Fruit fly (Drosophila melanogaster) whole organism, embryonic: Measurements from ENCODE around the gene Tig.

ENCODE experiments used
- CG11560 ChIP-seq: fragments of 200-800 bp; sonication (Bioruptor generic); IDR thresholded peaks from 3 replicates; pipeline ENCODE4 v1.3.6; 2022; ENCODE audit warnings: missing biosample characterization, missing genetic modification characterization
- CG1832 ChIP-seq: fragments of 200-800 bp; sonication (Bioruptor generic); optimal IDR thresholded peaks from 2 replicates; lab custom pipeline; 2017; ENCODE audit warnings: missing biosample characterization, mild to moderate bottlenecking, missing genetic modification characterization, inconsistent platforms
- CG18599 ChIP-seq: fragments of 200-800 bp; sonication (Bioruptor generic); optimal IDR thresholded peaks from 3 replicates; lab custom pipeline; 2017; ENCODE audit warnings: missing biosample characterization, missing genetic modification characterization, mild to moderate bottlenecking, moderate library complexity, missing genetic modification reagents
- CG18619 ChIP-seq: fragments of 200-800 bp; sonication (Bioruptor generic); optimal IDR thresholded peaks from 3 replicates; lab custom pipeline; 2017; ENCODE audit warnings: missing biosample characterization, mild to moderate bottlenecking, missing genetic modification characterization
- CG3726 ChIP-seq: fragments of 200-800 bp; sonication (Bioruptor generic); IDR thresholded peaks from 3 replicates; pipeline ENCODE4, ENCODE4 v1.3.6; 2022; ENCODE audit warnings: missing biosample characterization, missing genetic modification characterization
- CG8359 ChIP-seq: fragments of 200-800 bp; sonication (Bioruptor generic); optimal IDR thresholded peaks from 2 replicates; lab custom pipeline; 2017; ENCODE audit warnings: missing biosample characterization, mild to moderate bottlenecking, missing genetic modification characterization, borderline replicate concordance
- D ChIP-seq, 2 experiments: fragments of 200-800 bp in 1 of 2; fragments of >200 bp in 1 of 2; sonication (Bioruptor generic) in 1 of 2; optimal IDR thresholded peaks; 2 replicates in 1 of 2; 3 replicates in 1 of 2; lab custom pipeline; 2017; ENCODE audit warnings: mild to moderate bottlenecking in 1 of 2, missing biosample characterization in 1 of 2, missing genetic modification characterization in 1 of 2, missing genetic modification reagents in 1 of 2
- Hey ChIP-seq: fragments of 200-800 bp; sonication (Bioruptor generic); optimal IDR thresholded peaks from 3 replicates; lab custom pipeline; 2018; ENCODE audit warnings: missing biosample characterization, mild to moderate bottlenecking, missing genetic modification characterization
- HmgZ ChIP-seq: fragments of 200-800 bp; sonication (Bioruptor generic); optimal IDR thresholded peaks from 2 replicates; lab custom pipeline; 2018; ENCODE audit warnings: missing biosample characterization, mild to moderate bottlenecking, missing genetic modification characterization
- Hr3 ChIP-seq: fragments of 200-800 bp; sonication (Bioruptor generic); optimal IDR thresholded peaks from 3 replicates; lab custom pipeline; 2016; ENCODE audit warnings: missing biosample characterization, missing genetic modification characterization
- Ravus ChIP-seq: fragments of 200-800 bp; sonication (Bioruptor generic); IDR thresholded peaks from 2 replicates; pipeline ENCODE4 v1.3.6; 2022; ENCODE audit warnings: missing biosample characterization, missing genetic modification characterization
- Xbp1 ChIP-seq: fragments of 200-800 bp; sonication (Bioruptor generic); optimal IDR thresholded peaks from 3 replicates; lab custom pipeline; 2016; ENCODE audit warnings: missing biosample characterization, mild to moderate bottlenecking, missing genetic modification characterization
- wdn ChIP-seq: fragments of 200-800 bp; sonication (Bioruptor generic); IDR thresholded peaks from 2 replicates; pipeline ENCODE4 v1.3.6; 2022; ENCODE audit warnings: missing biosample characterization, missing genetic modification characterization

dm6 chr2L:6380966-6381365, 42.1 kb downstream of the Tig start, which contains the start of gene Nepl5:
- TF ChIP-seq HmgZ, result no peak
- no peak for TF ChIP-seq Hey (tag; lab: Kevin White, UChicago)
- no peak for TF ChIP-seq CG1832
- no peak for TF ChIP-seq wdn
- no peak for TF ChIP-seq CG8359 (GFP tag; lab: Kevin White, UChicago)
- TF ChIP-seq CG18619 (GFP tag; lab: Kevin White, UChicago), result no peak
- TF ChIP-seq CG18599 (GFP tag; lab: Kevin White, UChicago), result no peak
- no peak for TF ChIP-seq Xbp1 (GFP tag; lab: Kevin White, UChicago)
- no peak for TF ChIP-seq CG3726 (GFP tag; lab: Robert Waterston, UW)
- no peak for TF ChIP-seq CG11560 (tag; lab: Robert Waterston, UW)
- no peak for TF ChIP-seq Ravus
- TF ChIP-seq Hr3, result no peak
- TF ChIP-seq D (optimal IDR thresholded peaks at IDR 0.05; lab: Kevin White, UChicago), result no peak
- no peak for TF ChIP-seq D (GFP tag; optimal IDR thresholded peaks at IDR 0.05; lab: Kevin White, UChicago)
